Worm (Caenorhabditis elegans): ENCODE data around the gene nhr-21.
"Not testable (repeated sequence)": the region's sequence is repeated elsewhere in the genome, so short reads cannot be mapped to it uniquely, and the experiment has no call there.

The nhr-21 gene

DNA sequence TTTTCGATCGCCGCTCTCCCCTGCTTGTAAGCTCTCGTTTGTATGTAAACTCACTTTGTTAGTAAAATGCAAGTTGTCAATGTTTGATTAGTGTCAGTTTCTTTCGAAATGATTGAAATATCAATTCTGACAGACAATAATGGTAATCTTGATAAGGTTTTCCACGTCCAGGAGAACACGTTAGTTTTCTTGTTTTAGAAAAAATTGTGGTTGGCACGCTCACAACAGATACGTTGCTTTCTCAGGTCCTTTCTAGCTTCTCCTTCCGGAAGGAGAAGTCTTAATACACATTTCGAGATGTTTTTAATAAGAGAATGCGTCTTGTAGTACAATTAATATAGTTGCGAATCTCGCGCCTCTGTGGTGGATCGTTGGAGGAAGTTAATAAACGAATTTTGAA is 29.7 kb downstream of the nhr-21 start, which contains the start of gene F43E2.6:
Gene F43E2.6 (minus strand): TSS at position 101 of the 400 bp plus-strand sequence.
- TF ChIP-seq B0336.3 (GFP tag; IDR thresholded peaks at IDR 0.05) (no peak), ceh-100 (GFP tag; IDR thresholded peaks at IDR 0.05) (no peak), Y79H2A.3 (GFP tag; conservative IDR thresholded peaks at IDR 0.05) (no peak), let-607 (tag; optimal IDR thresholded peaks at IDR 0.05) (no peak), F52B5.7 (tag; optimal IDR thresholded peaks at IDR 0.05) (no peak), ztf-6 (GFP tag; IDR thresholded peaks at IDR 0.05) (no peak), dox-1 (GFP tag; IDR thresholded peaks at IDR 0.05) (no peak), attf-3 (GFP tag; conservative IDR thresholded peaks at IDR 0.05) (no peak), aptf-2 (GFP tag; conservative IDR thresholded peaks at IDR 0.05) (no peak)

DNA sequence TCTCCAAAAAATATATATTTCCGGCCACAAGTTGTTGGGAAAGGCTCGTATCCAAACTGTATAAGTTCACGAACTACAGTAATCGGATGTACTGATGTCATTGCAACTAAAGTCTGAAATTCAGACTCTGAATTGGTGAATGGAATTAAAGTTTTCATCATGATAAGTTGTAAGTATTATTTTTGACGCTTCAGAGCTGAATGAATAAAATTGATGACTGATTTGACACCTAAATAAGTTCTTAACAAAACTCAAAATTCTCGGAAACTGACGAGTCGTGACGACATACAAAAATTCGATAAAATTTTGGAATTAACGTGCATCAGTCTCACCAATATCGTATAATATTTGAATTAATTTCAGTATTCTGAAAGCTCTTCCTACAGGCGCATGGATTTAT is 31.2 kb downstream of the nhr-21 start, which contains the start of gene F43E2.11:
Gene F43E2.11 (minus strand): TSS at position 101 of the 400 bp plus-strand sequence.
- TF ChIP-seq K11D2.4 (GFP tag; IDR thresholded peaks at IDR 0.05); hmg-20 (GFP tag; IDR thresholded peaks at IDR 0.05); F57A8.1 (GFP tag; optimal IDR thresholded peaks at IDR 0.05): not testable (repeated sequence)

DNA sequence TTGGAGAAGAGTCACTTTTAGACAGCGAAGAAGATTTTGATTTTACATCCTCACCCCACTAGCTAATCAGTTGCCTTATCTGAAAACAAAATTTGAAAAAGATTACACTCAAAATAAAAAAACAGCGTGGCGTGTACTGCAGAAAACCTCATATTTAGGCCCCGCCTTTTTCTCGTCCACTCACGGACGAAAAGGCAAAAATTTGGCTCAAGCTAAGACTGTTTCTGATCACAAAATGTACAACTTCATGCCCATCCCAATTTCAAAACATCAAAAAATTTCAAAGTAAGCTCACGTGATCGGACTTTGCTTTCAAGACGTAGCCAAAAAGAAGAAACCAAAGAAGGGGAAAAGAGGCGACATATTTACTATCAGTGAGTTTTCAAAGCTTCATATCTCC is 32.5 kb downstream of the nhr-21 start:
- TF ChIP-seq snpc-4 (GFP tag; optimal IDR thresholded peaks at IDR 0.05) (peak; percentile 40), snpc-4 (tag; optimal IDR thresholded peaks at IDR 0.05) (peak in 2 of 4 experiments; percentile 89 to 93)

DNA sequence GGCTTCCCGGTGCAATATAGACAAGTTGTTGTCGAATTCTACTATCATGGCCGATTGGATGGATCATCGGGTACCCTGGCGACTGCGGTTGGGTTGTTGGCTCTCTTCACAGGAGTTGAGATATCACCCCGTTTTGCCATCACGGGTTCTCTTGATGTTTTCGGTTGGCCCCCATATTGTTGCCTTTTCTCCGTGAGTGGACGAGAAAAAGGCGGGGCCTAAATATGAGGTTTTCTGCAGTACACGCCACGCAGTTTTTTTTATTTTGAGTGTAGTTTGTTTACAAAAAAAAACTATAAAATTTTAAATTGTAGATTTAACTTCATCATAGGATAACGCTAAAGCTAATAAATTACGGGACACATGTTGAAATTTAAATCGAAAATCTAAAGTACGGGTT is 33.3 kb downstream of the nhr-21 start:
- TF ChIP-seq C17E4.6 (GFP tag; IDR thresholded peaks at IDR 0.05) (0 out of 2 replicates have a peak, but pooled peaks have one; percentile 30), hmg-1.2 (GFP tag; IDR thresholded peaks at IDR 0.05) (0 out of 2 replicates have a peak, but pooled peaks have one; percentile 21), nfyb-1 (GFP tag; IDR thresholded peaks at IDR 0.05) (peak; percentile 30; the same call in 1 of the 2 replicates), madf-6 (GFP tag; IDR thresholded peaks at IDR 0.05) (peak; percentile 60), pbrm-1 (GFP tag; IDR thresholded peaks at IDR 0.05) (peak; percentile 44; the same call in 1 of the 2 replicates), hsf-1 (GFP tag; IDR thresholded peaks at IDR 0.05) (0 out of 2 replicates have a peak, but pooled peaks have one; percentile 56), ekl-4 (GFP tag; IDR thresholded peaks at IDR 0.05) (peak; percentile 42), ztf-28 (GFP tag; IDR thresholded peaks at IDR 0.05) (0 out of 2 replicates have a peak, but pooled peaks have one; percentile 32)

DNA sequence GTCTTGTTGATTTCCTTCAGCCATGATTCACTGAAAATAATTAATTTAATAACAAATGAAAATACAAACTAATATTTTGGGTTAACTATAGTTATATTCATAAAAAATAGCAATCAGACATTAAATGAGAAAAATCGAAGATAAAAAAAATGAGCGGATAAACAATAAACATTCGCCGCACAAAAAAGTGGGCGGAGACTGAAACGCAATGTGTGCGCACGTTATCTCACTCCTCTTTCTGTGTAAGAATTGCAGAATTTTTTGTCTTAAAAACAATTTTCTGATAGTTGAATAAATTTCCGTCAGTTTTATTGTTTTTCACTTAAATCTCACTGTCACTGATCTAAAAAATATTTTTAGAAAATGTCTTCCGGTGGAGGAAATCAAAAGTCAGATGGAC is 35.1 kb downstream of the nhr-21 start, which contains the start of the genes mtch-1 and rpb-4:
Gene mtch-1 (minus strand): TSS at position 24 of the 400 bp plus-strand sequence.
Gene rpb-4 (plus strand): TSS at position 353 of the 400 bp plus-strand sequence.
- TF ChIP-seq snpc-4 (GFP tag; optimal IDR thresholded peaks at IDR 0.05), result peak; percentile 39
- TF ChIP-seq snpc-4 (tag; optimal IDR thresholded peaks at IDR 0.05), result peak in 1 of 4 experiments; percentile 34
- TF ChIP-seq mcd-1 (GFP tag; IDR thresholded peaks at IDR 0.05), result no peak
- TF ChIP-seq K12H6.12 (tag; optimal IDR thresholded peaks at IDR 0.05), result no peak
- no peak for TF ChIP-seq die-1 (tag; optimal IDR thresholded peaks at IDR 0.05)
- no peak for TF ChIP-seq lin-40 (tag; optimal IDR thresholded peaks at IDR 0.05)
- no peak for TF ChIP-seq B0261.1 (tag; optimal IDR thresholded peaks at IDR 0.05)
- TF ChIP-seq T26A5.8 (tag; optimal IDR thresholded peaks at IDR 0.05), result no peak
- no peak for TF ChIP-seq lsl-1 (GFP tag; optimal IDR thresholded peaks at IDR 0.05)
- TF ChIP-seq ztf-6 (GFP tag; IDR thresholded peaks at IDR 0.05), result no peak
- no peak for TF ChIP-seq cebp-1 (GFP tag; IDR thresholded peaks at IDR 0.05)
- no peak for TF ChIP-seq cebp-1 (tag; optimal IDR thresholded peaks at IDR 0.05)
- TF ChIP-seq rcor-1 (GFP tag; IDR thresholded peaks at IDR 0.05), result no peak
- TF ChIP-seq lag-1 (GFP tag; IDR thresholded peaks at IDR 0.05), result no peak
- peak; percentile 12 for TF ChIP-seq ztf-18 (tag; optimal IDR thresholded peaks at IDR 0.05)
- no peak for TF ChIP-seq nhr-179 (tag; optimal IDR thresholded peaks at IDR 0.05)
- TF ChIP-seq ceh-91 (GFP tag; IDR thresholded peaks at IDR 0.05), result no peak
- peak; percentile 33 for TF ChIP-seq F23B12.7 (tag; optimal IDR thresholded peaks at IDR 0.05; ENCODE audit: insufficient read depth)
- peak; percentile 44 for TF ChIP-seq snpc-1.1 (tag; optimal IDR thresholded peaks at IDR 0.05; ENCODE audit: insufficient read depth)
- TF ChIP-seq zim-3 (tag; optimal IDR thresholded peaks at IDR 0.05), result no peak
- TF ChIP-seq attf-3 (GFP tag; conservative IDR thresholded peaks at IDR 0.05), result no peak
- TF ChIP-seq F57C9.4 (tag; optimal IDR thresholded peaks at IDR 0.05), result no peak
- TF ChIP-seq cebp-2 (GFP tag; IDR thresholded peaks at IDR 0.05), result no peak
- no peak for TF ChIP-seq nfyb-1 (GFP tag; IDR thresholded peaks at IDR 0.05)
